Worm (Caenorhabditis elegans) whole organism, early embryonic: Measurements from ENCODE around the gene C28D4.18.

ENCODE experiments used
- B0310.2 ChIP-seq: sonication (generic microtip); optimal IDR thresholded peaks from 2 replicates; lab custom pipeline; 2016; ENCODE audit warnings: mild to moderate bottlenecking, missing genetic modification characterization, missing compliant biosample characterization
- F13C5.2 ChIP-seq: sonication (generic microtip); optimal IDR thresholded peaks from 2 replicates; lab custom pipeline; 2017; ENCODE audit warnings: mild to moderate bottlenecking, missing genetic modification characterization, inconsistent platforms, missing compliant biosample characterization
- aly-1 ChIP-seq: sonication (generic microtip); optimal IDR thresholded peaks from 2 replicates; lab custom pipeline; 2016; ENCODE audit warnings: missing genetic modification characterization, missing compliant biosample characterization
- ama-1 ChIP-seq: fragments of 150-350 bp; optimal IDR thresholded peaks from 2 replicates; lab custom pipeline; 2014
- ceh-13 ChIP-seq: fragments of 200-800 bp; sonication (Bioruptor generic); optimal IDR thresholded peaks from 2 replicates; lab custom pipeline; 2018; ENCODE audit warnings: mild to moderate bottlenecking, missing genetic modification characterization, missing compliant biosample characterization
- ceh-36 ChIP-seq: sonication (generic microtip); optimal IDR thresholded peaks from 2 replicates; lab custom pipeline; 2016; ENCODE audit warnings: missing genetic modification characterization, inconsistent platforms, missing compliant biosample characterization
- ets-7 ChIP-seq: sonication (generic microtip); optimal IDR thresholded peaks from 2 replicates; lab custom pipeline; 2016; ENCODE audit warnings: missing genotype, missing genetic modification characterization, missing compliant biosample characterization
- flt-1 ChIP-seq: fragments of 200-800 bp; sonication (Bioruptor generic); IDR thresholded peaks from 2 replicates; pipeline ENCODE4 v1.3.6; 2022; ENCODE audit warnings: missing genetic modification characterization, missing compliant biosample characterization
- hnd-1 ChIP-seq: sonication (generic microtip); optimal IDR thresholded peaks from 2 replicates; lab custom pipeline; 2016; ENCODE audit warnings: missing genetic modification characterization, missing compliant biosample characterization
- pes-1 ChIP-seq: fragments of 200-800 bp; sonication (Bioruptor generic); IDR thresholded peaks from 2 replicates; pipeline ENCODE4 v1.3.6; 2022; ENCODE audit warnings: missing genetic modification reagents, missing genetic modification characterization, missing compliant biosample characterization
- sea-1 ChIP-seq: fragments of 200-800 bp; sonication (Bioruptor generic); conservative IDR thresholded peaks from 2 replicates; pipeline ENCODE4 v1.3.6; 2022; ENCODE audit warnings: missing genetic modification characterization, missing compliant biosample characterization

ce11 chrIV:9733904-9734303 lies 8.8 kb downstream of the C28D4.18 start:
- no peak for TF ChIP-seq ama-1 (lab: Kevin White, UChicago)
- TF ChIP-seq aly-1 (tag; lab: Kevin White, UChicago) = no peak
- no peak for TF ChIP-seq flt-1
- no peak for TF ChIP-seq ets-7
- TF ChIP-seq pes-1 = no peak
- no peak for TF ChIP-seq B0310.2 (tag; lab: Kevin White, UChicago)
- no peak for TF ChIP-seq ceh-13 (GFP tag; lab: Kevin White, UChicago)
- no peak for TF ChIP-seq hnd-1 (tag; lab: Kevin White, UChicago)
- no peak for TF ChIP-seq F13C5.2
- no peak for TF ChIP-seq ceh-36
- TF ChIP-seq sea-1 = no peak
